Worm (Caenorhabditis elegans) whole organism, early embryonic: Measurements from ENCODE around the gene F56D6.8.
"Not testable (repeated sequence)": the region's sequence is repeated elsewhere in the genome, so short reads cannot be mapped to it uniquely, and the experiment has no call there.

Source experiments
- B0310.2 ChIP-seq: sonication (generic microtip); optimal IDR thresholded peaks from 2 replicates; lab custom pipeline; 2016; ENCODE audit warnings: mild to moderate bottlenecking, missing genetic modification characterization, missing compliant biosample characterization
- F13C5.2 ChIP-seq: sonication (generic microtip); optimal IDR thresholded peaks from 2 replicates; lab custom pipeline; 2017; ENCODE audit warnings: mild to moderate bottlenecking, missing genetic modification characterization, inconsistent platforms, missing compliant biosample characterization
- aly-1 ChIP-seq: sonication (generic microtip); optimal IDR thresholded peaks from 2 replicates; lab custom pipeline; 2016; ENCODE audit warnings: missing genetic modification characterization, missing compliant biosample characterization
- ama-1 ChIP-seq: fragments of 150-350 bp; optimal IDR thresholded peaks from 2 replicates; lab custom pipeline; 2014
- ceh-13 ChIP-seq: fragments of 200-800 bp; sonication (Bioruptor generic); optimal IDR thresholded peaks from 2 replicates; lab custom pipeline; 2018; ENCODE audit warnings: mild to moderate bottlenecking, missing genetic modification characterization, missing compliant biosample characterization
- ceh-36 ChIP-seq: sonication (generic microtip); optimal IDR thresholded peaks from 2 replicates; lab custom pipeline; 2016; ENCODE audit warnings: missing genetic modification characterization, inconsistent platforms, missing compliant biosample characterization
- ets-7 ChIP-seq: sonication (generic microtip); optimal IDR thresholded peaks from 2 replicates; lab custom pipeline; 2016; ENCODE audit warnings: missing genotype, missing genetic modification characterization, missing compliant biosample characterization
- flt-1 ChIP-seq: fragments of 200-800 bp; sonication (Bioruptor generic); IDR thresholded peaks from 2 replicates; pipeline ENCODE4 v1.3.6; 2022; ENCODE audit warnings: missing genetic modification characterization, missing compliant biosample characterization
- hmbx-1 ChIP-seq: sonication (generic microtip); optimal IDR thresholded peaks from 2 replicates; lab custom pipeline; 2016; ENCODE audit warnings: mild to moderate bottlenecking, missing genetic modification characterization, missing compliant biosample characterization
- hmg-4 ChIP-seq: fragments of 200-800 bp; sonication (Bioruptor generic); optimal IDR thresholded peaks from 2 replicates; lab custom pipeline; 2018; ENCODE audit warnings: mild to moderate bottlenecking, missing genetic modification characterization, missing compliant biosample characterization
- hnd-1 ChIP-seq: sonication (generic microtip); optimal IDR thresholded peaks from 2 replicates; lab custom pipeline; 2016; ENCODE audit warnings: missing genetic modification characterization, missing compliant biosample characterization
- pes-1 ChIP-seq: fragments of 200-800 bp; sonication (Bioruptor generic); IDR thresholded peaks from 2 replicates; pipeline ENCODE4 v1.3.6; 2022; ENCODE audit warnings: missing genetic modification reagents, missing genetic modification characterization, missing compliant biosample characterization
- scrt-1 ChIP-seq: fragments of 200-800 bp; sonication (Bioruptor generic); IDR thresholded peaks from 2 replicates; pipeline ENCODE4 v1.3.6; 2022; ENCODE audit warnings: missing genetic modification characterization, missing compliant biosample characterization
- sea-1 ChIP-seq: fragments of 200-800 bp; sonication (Bioruptor generic); conservative IDR thresholded peaks from 2 replicates; pipeline ENCODE4 v1.3.6; 2022; ENCODE audit warnings: missing genetic modification characterization, missing compliant biosample characterization
- tbx-11 ChIP-seq: fragments of 200-800 bp; sonication (Bioruptor generic); IDR thresholded peaks from 2 replicates; pipeline ENCODE4 v1.3.6; 2022; ENCODE audit warnings: missing genetic modification characterization, missing compliant biosample characterization
- tbx-37 ChIP-seq: fragments of 200-800 bp; sonication (Bioruptor generic); conservative IDR thresholded peaks from 2 replicates; pipeline ENCODE4 v1.3.6; 2022; ENCODE audit warnings: missing genetic modification reagents, missing genetic modification characterization, missing compliant biosample characterization
- tra-4 ChIP-seq: sonication (generic microtip); optimal IDR thresholded peaks from 2 replicates; lab custom pipeline; 2017; ENCODE audit warnings: missing genetic modification characterization, missing compliant biosample characterization

The F56D6.8 gene

ce11 chrIV:3918160-3918559 lies 23.9 kb upstream of the F56D6.8 start, which contains the start of gene F56D6.23:
Gene F56D6.23 (plus strand): TSS chrIV:3918460.
- TF ChIP-seq scrt-1: no peak

DNA sequence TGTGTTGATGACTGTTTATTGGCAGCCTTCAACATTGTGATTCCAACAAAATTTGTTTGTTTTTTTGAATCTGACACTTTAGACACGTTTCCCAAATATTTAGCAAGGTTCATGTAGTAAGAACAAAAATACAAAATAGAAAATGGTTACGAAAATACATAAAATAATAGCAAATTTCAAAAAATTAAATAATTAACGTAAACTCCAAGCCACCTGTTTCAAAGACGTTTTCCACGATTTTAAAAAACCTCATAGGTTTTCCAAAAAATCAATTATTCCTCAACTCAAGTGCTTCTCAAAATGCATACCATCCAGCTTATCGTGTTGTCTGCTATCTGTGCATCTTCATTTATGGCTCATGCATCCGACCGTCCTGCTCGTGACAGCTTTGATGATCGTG lies 23.2 kb upstream of the F56D6.8 start, which contains the start of gene F56D6.14:
TSS of gene F56D6.14 (plus strand) at position 301 of the 400 bp plus-strand sequence.
- TF ChIP-seq F13C5.2 (tag; lab: Kevin White, UChicago) (no peak), B0310.2 (tag; lab: Kevin White, UChicago) (no peak), scrt-1 (no peak), ama-1 (lab: Kevin White, UChicago) (no peak), hmbx-1 (tag; lab: Kevin White, UChicago) (no peak), tbx-11 (GFP tag; lab: Robert Waterston, UW) (no peak), pes-1 (GFP tag; lab: Robert Waterston, UW) (no peak), ceh-13 (GFP tag; lab: Kevin White, UChicago) (no peak), tbx-37 (GFP tag; lab: Robert Waterston, UW) (no peak), flt-1 (GFP tag; lab: Robert Waterston, UW) (no peak), sea-1 (GFP tag; lab: Robert Waterston, UW) (no peak), hnd-1 (tag; lab: Kevin White, UChicago) (no peak), tra-4 (tag; lab: Kevin White, UChicago) (no peak), hmg-4 (no peak), aly-1 (tag; lab: Kevin White, UChicago) (no peak), ceh-36 (no peak), ets-7 (tag; lab: Kevin White, UChicago) (no peak)

DNA sequence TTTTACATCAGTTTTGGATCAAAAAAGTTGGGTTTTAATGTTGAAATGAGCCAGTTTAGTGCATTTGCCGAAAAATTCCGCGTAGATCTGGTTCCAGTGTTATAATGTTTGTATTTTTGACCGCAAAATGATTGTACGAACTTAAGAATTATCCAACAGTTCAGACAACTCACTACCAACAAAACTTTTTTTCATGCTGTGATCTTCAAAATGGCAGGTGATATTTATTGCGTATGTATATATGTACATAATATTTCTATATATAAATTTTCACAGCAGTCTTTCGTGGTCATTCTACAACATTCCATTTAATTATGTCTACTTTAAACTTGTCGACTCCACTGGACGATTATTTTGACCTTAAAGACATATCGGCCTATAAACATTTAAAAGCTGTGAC lies 21.1 kb upstream of the F56D6.8 start, which contains the start of gene srz-20:
TSS of gene srz-20 (plus strand) at position 301 of the 400 bp plus-strand sequence.
- TF ChIP-seq scrt-1 (no peak), F13C5.2 (tag; lab: Kevin White, UChicago) (no peak), tbx-37 (GFP tag; lab: Robert Waterston, UW) (no peak), ets-7 (tag; lab: Kevin White, UChicago) (no peak), sea-1 (GFP tag; lab: Robert Waterston, UW) (no peak), hmbx-1 (tag; lab: Kevin White, UChicago) (no peak), ceh-13 (GFP tag; lab: Kevin White, UChicago) (no peak), B0310.2 (tag; lab: Kevin White, UChicago) (no peak)

- TF ChIP-seq F13C5.2 (tag; lab: Kevin White, UChicago): no peak
- no peak for TF ChIP-seq ets-7 (tag; lab: Kevin White, UChicago)
- no peak for TF ChIP-seq scrt-1
- no peak for TF ChIP-seq flt-1 (GFP tag; lab: Robert Waterston, UW)
- no peak for TF ChIP-seq hmg-4
- no peak for TF ChIP-seq B0310.2 (tag; lab: Kevin White, UChicago)
- no peak for TF ChIP-seq hmbx-1 (tag; lab: Kevin White, UChicago)
These were observed 20.2 kb upstream of the F56D6.8 start, which contains the start of gene F56D6.19 for ce11 chrIV:3914462-3914861. Gene F56D6.19 (plus strand): TSS chrIV:3914762.

- TF ChIP-seq ceh-36 (no peak), sea-1 (GFP tag; lab: Robert Waterston, UW) (no peak), aly-1 (tag; lab: Kevin White, UChicago) (no peak), pes-1 (GFP tag; lab: Robert Waterston, UW) (no peak), ets-7 (tag; lab: Kevin White, UChicago) (no peak), flt-1 (GFP tag; lab: Robert Waterston, UW) (no peak), tbx-37 (GFP tag; lab: Robert Waterston, UW) (no peak), ceh-13 (GFP tag; lab: Kevin White, UChicago) (no peak), hnd-1 (tag; lab: Kevin White, UChicago) (no peak), B0310.2 (tag; lab: Kevin White, UChicago) (no peak), scrt-1 (no peak), tra-4 (tag; lab: Kevin White, UChicago) (no peak), ama-1 (lab: Kevin White, UChicago) (no peak), hmbx-1 (tag; lab: Kevin White, UChicago) (no peak)
These were observed 18.4 kb upstream of the F56D6.8 start, which contains the start of gene F56D6.20 for ce11 chrIV:3912598-3912997. Gene F56D6.20 (plus strand): TSS chrIV:3912898.

DNA sequence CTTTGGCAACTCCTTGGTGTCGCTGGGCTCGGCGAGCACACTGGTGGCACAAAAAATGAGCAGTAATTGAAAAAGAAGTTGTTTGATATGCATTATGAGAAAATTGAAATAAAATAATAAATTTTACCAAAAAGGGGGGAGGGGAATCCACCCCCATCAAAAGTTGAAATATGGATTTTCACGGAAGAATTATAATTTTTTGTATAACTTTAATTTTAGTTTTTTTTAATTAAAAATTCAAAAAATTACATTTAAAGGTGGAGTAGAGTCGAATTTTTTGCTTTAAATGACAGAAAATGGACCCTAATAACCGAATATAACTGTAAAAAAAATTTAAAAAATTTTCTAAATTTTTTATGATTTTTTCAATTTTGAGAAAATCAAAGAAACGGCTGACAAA lies 17.6 kb upstream of the F56D6.8 start, which contains the start of gene F56D6.18:
TSS of gene F56D6.18 (minus strand) at position 101 of the 400 bp plus-strand sequence.
- TF ChIP-seq pes-1 (GFP tag; lab: Robert Waterston, UW); ceh-13 (GFP tag; lab: Kevin White, UChicago); hmbx-1 (tag; lab: Kevin White, UChicago): not testable (repeated sequence)

DNA sequence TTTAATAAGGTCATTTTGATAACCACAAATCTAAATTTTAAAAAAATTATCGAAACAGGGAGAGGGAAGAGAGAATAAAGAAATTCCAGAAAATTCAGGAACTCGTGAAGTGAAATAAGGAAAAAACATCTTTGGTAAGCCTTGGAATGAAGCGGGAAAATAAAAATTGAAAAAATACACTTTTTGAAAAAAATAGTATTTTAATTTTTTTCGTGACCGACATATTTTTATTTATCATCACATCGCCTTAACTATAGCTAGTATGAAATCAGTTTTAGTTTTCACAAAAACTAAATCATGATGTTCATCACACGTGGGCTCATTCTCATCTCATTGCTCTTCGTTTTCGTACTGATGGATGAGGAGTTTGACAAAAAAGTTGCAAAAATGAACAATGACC lies 14.9 kb upstream of the F56D6.8 start, which contains the start of gene F56D6.13:
TSS of gene F56D6.13 (plus strand) at position 301 of the 400 bp plus-strand sequence.
- TF ChIP-seq tbx-37 (GFP tag; lab: Robert Waterston, UW) (no peak), ceh-36 (no peak), aly-1 (tag; lab: Kevin White, UChicago) (no peak), ets-7 (tag; lab: Kevin White, UChicago) (no peak), pes-1 (GFP tag; lab: Robert Waterston, UW) (no peak), tbx-11 (GFP tag; lab: Robert Waterston, UW) (no peak)

ce11 chrIV:3907506-3908188 lies 13.4 kb upstream of the F56D6.8 start, which contains the start of the genes F56D6.22 and F56D6.12:
Gene F56D6.22 (minus strand): TSS chrIV:3907606.
Gene F56D6.12 (plus strand): TSS chrIV:3908138.
- TF ChIP-seq ets-7 (tag; lab: Kevin White, UChicago): no peak
- TF ChIP-seq scrt-1: no peak
- TF ChIP-seq B0310.2 (tag; lab: Kevin White, UChicago): no peak
- TF ChIP-seq aly-1 (tag; lab: Kevin White, UChicago): no peak
- TF ChIP-seq F13C5.2 (tag; lab: Kevin White, UChicago): no peak
- TF ChIP-seq flt-1 (GFP tag; lab: Robert Waterston, UW): no peak
- no peak for TF ChIP-seq tbx-11 (GFP tag; lab: Robert Waterston, UW)
- no peak for TF ChIP-seq ceh-13 (GFP tag; lab: Kevin White, UChicago)
- no peak for TF ChIP-seq hmg-4
- no peak for TF ChIP-seq ceh-36
- TF ChIP-seq hnd-1 (tag; lab: Kevin White, UChicago): no peak
- TF ChIP-seq tbx-37 (GFP tag; lab: Robert Waterston, UW): no peak
- TF ChIP-seq sea-1 (GFP tag; lab: Robert Waterston, UW): no peak
- TF ChIP-seq tra-4 (tag; lab: Kevin White, UChicago): no peak
- TF ChIP-seq ama-1 (lab: Kevin White, UChicago): no peak
- TF ChIP-seq hmbx-1 (tag; lab: Kevin White, UChicago): no peak
- TF ChIP-seq pes-1 (GFP tag; lab: Robert Waterston, UW): no peak
